Fruit fly (Drosophila melanogaster): Measurements from ENCODE around the gene CG3557.
A peak's percentile ranks its signal among the peaks of the same experiment; 100 is the strongest.

Gene CG3557

DNA sequence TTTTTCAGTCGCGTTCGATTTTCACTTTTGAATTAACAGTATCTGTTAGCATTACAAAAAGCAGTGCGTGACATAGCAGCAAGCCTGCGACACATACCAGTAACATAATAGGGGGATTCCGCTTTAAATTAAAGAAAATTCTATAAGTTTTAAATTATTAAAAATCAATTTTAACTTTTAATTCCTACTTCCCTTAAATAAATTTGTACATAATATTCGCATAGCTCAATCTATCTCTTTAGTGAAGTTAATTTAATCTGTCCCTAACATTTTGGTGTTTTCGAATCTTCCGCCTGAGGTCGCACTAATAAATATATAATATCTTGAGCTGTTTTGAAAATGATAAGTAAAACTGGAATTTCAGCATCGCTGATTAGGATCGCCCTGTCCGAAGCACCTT is 34.9 kb upstream of the CG3557 start, which contains the start of gene CG9886 (continued):
- no peak for TF ChIP-seq prd (optimal IDR thresholded peaks at IDR 0.05)
- TF ChIP-seq prd (GFP tag; IDR thresholded peaks at IDR 0.05): peak; percentile 69
- TF ChIP-seq CG10209 (GFP tag; optimal IDR thresholded peaks at IDR 0.05): peak; percentile 53
- TF ChIP-seq dan (GFP tag; IDR thresholded peaks at IDR 0.05): no peak
- TF ChIP-seq esg (GFP tag; conservative IDR thresholded peaks at IDR 0.05): peak; percentile 38; the same call in 1 of the 2 replicates
- TF ChIP-seq sens (GFP tag): peak; percentile 86
- TF ChIP-seq Asciz (GFP tag; optimal IDR thresholded peaks at IDR 0.05): no peak
- no peak for TF ChIP-seq p53 (GFP tag; optimal IDR thresholded peaks at IDR 0.05)
- no peak for TF ChIP-seq rib (GFP tag; IDR thresholded peaks at IDR 0.05)
- peak; percentile 76 for TF ChIP-seq Sox102F (GFP tag; optimal IDR thresholded peaks at IDR 0.05)
- TF ChIP-seq schlank (tag; optimal IDR thresholded peaks at IDR 0.05): no peak
- peak; percentile 56; the same call in 1 of the 2 replicates for TF ChIP-seq MBD-R2 (GFP tag; IDR thresholded peaks at IDR 0.05)
- no peak for TF ChIP-seq danr (GFP tag; IDR thresholded peaks at IDR 0.05)
- TF ChIP-seq luna (GFP tag; optimal IDR thresholded peaks at IDR 0.05): no peak
- TF ChIP-seq tio (GFP tag; optimal IDR thresholded peaks at IDR 0.05): peak; percentile 21
- peak; percentile 7 for TF ChIP-seq CG3407 (GFP tag; optimal IDR thresholded peaks at IDR 0.05)
- no peak for TF ChIP-seq ems (GFP tag; optimal IDR thresholded peaks at IDR 0.05)
- TF ChIP-seq CG34376 (GFP tag; optimal IDR thresholded peaks at IDR 0.05): no peak
- no peak for TF ChIP-seq vnd (GFP tag; IDR thresholded peaks at IDR 0.05; ENCODE audit: partially characterized antibody)
- peak; percentile 67 for TF ChIP-seq Ssrp (tag; optimal IDR thresholded peaks at IDR 0.05)
- peak; percentile 42 for TF ChIP-seq kay (GFP tag; optimal IDR thresholded peaks at IDR 0.05)
- TF ChIP-seq CG14710 (tag; optimal IDR thresholded peaks at IDR 0.05): peak; percentile 77
- TF ChIP-seq Hand (GFP tag; optimal IDR thresholded peaks at IDR 0.05): no peak
- peak; percentile 73 for TF ChIP-seq CG7839 (tag; optimal IDR thresholded peaks at IDR 0.05)
- no peak for TF ChIP-seq CG2199 (GFP tag; IDR thresholded peaks at IDR 0.05)
- TF ChIP-seq ttk (GFP tag; IDR thresholded peaks at IDR 0.05): peak; percentile 47; the same call in 1 of the 2 replicates
- no peak for TF ChIP-seq Hr78 (GFP tag; optimal IDR thresholded peaks at IDR 0.05)
- peak; percentile 10 for TF ChIP-seq CG6254 (GFP tag; optimal IDR thresholded peaks at IDR 0.05)
- no peak for TF ChIP-seq shn (GFP tag; optimal IDR thresholded peaks at IDR 0.05)
- no peak for TF ChIP-seq ash1 (GFP tag; optimal IDR thresholded peaks at IDR 0.05)
- TF ChIP-seq da (GFP tag; optimal IDR thresholded peaks at IDR 0.05): no peak
- no peak for TF ChIP-seq unc-4 (GFP tag; IDR thresholded peaks at IDR 0.05; ENCODE audit: partially characterized antibody)
- peak; percentile 76 for TF ChIP-seq zen (tag; optimal IDR thresholded peaks at IDR 0.05)
- TF ChIP-seq Adf1 (GFP tag; IDR thresholded peaks at IDR 0.05): peak; percentile 15; the same call in 1 of the 2 replicates
- 0 out of 2 replicates have a peak, but pooled peaks have one; percentile 27 for TF ChIP-seq wdn (GFP tag; IDR thresholded peaks at IDR 0.05)
- TF ChIP-seq Dip3 (GFP tag; optimal IDR thresholded peaks at IDR 0.05): peak; percentile 25
- TF ChIP-seq CG17361 (GFP tag; IDR thresholded peaks at IDR 0.05): peak; percentile 82
- TF ChIP-seq B-H1 (GFP tag; IDR thresholded peaks at IDR 0.05): peak; percentile 12; the same call in 1 of the 3 replicates
- TF ChIP-seq Oli (tag; optimal IDR thresholded peaks at IDR 0.05): peak; percentile 62
- TF ChIP-seq ci (GFP tag; IDR thresholded peaks at IDR 0.05): 0 out of 3 replicates have a peak, but pooled peaks have one; percentile 48
- peak; percentile 98 for TF ChIP-seq CG18011 (GFP tag; optimal IDR thresholded peaks at IDR 0.05)
- peak; percentile 21 for TF ChIP-seq BEAF-32 (GFP tag; optimal IDR thresholded peaks at IDR 0.05)
- TF ChIP-seq en (GFP tag; optimal IDR thresholded peaks at IDR 0.05): no peak
- no peak for TF ChIP-seq CG31388 (GFP tag; optimal IDR thresholded peaks at IDR 0.05)
- peak; percentile 60 for TF ChIP-seq gfzf (GFP tag; optimal IDR thresholded peaks at IDR 0.05)
- TF ChIP-seq CG9817 (tag; optimal IDR thresholded peaks at IDR 0.05): peak; percentile 70
- TF ChIP-seq so (GFP tag; IDR thresholded peaks at IDR 0.05): no peak
- no peak for TF ChIP-seq sna (GFP tag; IDR thresholded peaks at IDR 0.05; ENCODE audit: partially characterized antibody)
- TF ChIP-seq zfh2 (GFP tag; optimal IDR thresholded peaks at IDR 0.05): no peak
- TF ChIP-seq Xbp1 (GFP tag; optimal IDR thresholded peaks at IDR 0.05): peak; percentile 74
- TF ChIP-seq Abd-B (GFP tag; optimal IDR thresholded peaks at IDR 0.05): peak; percentile 12

Data from whole organism, embryonic.